Worm (Caenorhabditis elegans) whole organism, L4 larva: ENCODE results near the gene bbs-8.

Source experiments
- F10B5.3 ChIP-seq: sonication (generic microtip); optimal IDR thresholded peaks from 2 replicates; lab custom pipeline; 2016; ENCODE audit warnings: mild to moderate bottlenecking, missing genetic modification characterization, missing compliant biosample characterization
- R02D3.7 ChIP-seq: fragments of 150-350 bp; sonication (generic microtip); optimal IDR thresholded peaks from 3 replicates; lab custom pipeline; 2014; ENCODE audit warnings: missing biosample characterization, missing genetic modification characterization
- T20F7.1 ChIP-seq: fragments of 200-800 bp; sonication (Bioruptor generic); optimal IDR thresholded peaks from 2 replicates; lab custom pipeline; 2018; ENCODE audit warnings: mild to moderate bottlenecking, missing genetic modification characterization, missing compliant biosample characterization
- ZK546.5 ChIP-seq, 2 experiments: sonication (generic microtip); optimal IDR thresholded peaks; 2 replicates each; lab custom pipeline; 2017; ENCODE audit warnings: missing biosample characterization in 2 of 2, missing genetic modification characterization in 2 of 2
- aly-2 ChIP-seq: sonication (generic microtip); optimal IDR thresholded peaks from 2 replicates; lab custom pipeline; 2018; ENCODE audit warnings: missing biosample characterization, missing genetic modification characterization
- ceh-28 ChIP-seq: fragments of 150-350 bp; optimal IDR thresholded peaks from 2 replicates; lab custom pipeline; 2014; ENCODE audit warnings: missing biosample characterization, missing genetic modification reagents, missing genetic modification characterization
- ceh-32 ChIP-seq: sonication (generic microtip); optimal IDR thresholded peaks from 2 replicates; lab custom pipeline; 2016; ENCODE audit warnings: mild to moderate bottlenecking, missing genetic modification characterization, missing compliant biosample characterization; ENCODE audit not compliant: poor library complexity
- ceh-44 ChIP-seq: fragments of 200-800 bp; sonication (Bioruptor generic); IDR thresholded peaks from 2 replicates; pipeline ENCODE4 v1.3.6; 2022; ENCODE audit warnings: missing genetic modification reagents, missing genetic modification characterization, missing compliant biosample characterization
- ceh-82 ChIP-seq: sonication (generic microtip); optimal IDR thresholded peaks from 2 replicates; lab custom pipeline; 2017; ENCODE audit warnings: missing biosample characterization, missing genetic modification characterization
- ces-1 ChIP-seq: fragments of 150-350 bp; sonication (generic microtip); optimal IDR thresholded peaks from 4 replicates; lab custom pipeline; 2014; ENCODE audit warnings: missing biosample characterization, missing genetic modification reagents, missing genetic modification characterization
- ctbp-1 ChIP-seq: fragments of 200-800 bp; sonication (Bioruptor generic); IDR thresholded peaks from 2 replicates; pipeline ENCODE4 v1.3.6; 2022; ENCODE audit warnings: missing genetic modification reagents, missing genetic modification characterization, missing compliant biosample characterization
- daf-16 ChIP-seq, 3 experiments: sonication (generic microtip); optimal IDR thresholded peaks; 2 replicates each; lab custom pipeline; 2016 to 2017; ENCODE audit warnings: missing genetic modification characterization in 3 of 3, missing genetic modification reagents in 3 of 3, mild to moderate bottlenecking in 2 of 3, missing compliant biosample characterization in 2 of 3, missing biosample characterization in 1 of 3, moderate library complexity in 1 of 3
- daf-19 ChIP-seq: fragments of 200-800 bp; sonication (Bioruptor generic); conservative IDR thresholded peaks from 2 replicates; pipeline ENCODE4 v1.3.6; 2022; ENCODE audit warnings: missing genetic modification characterization, missing compliant biosample characterization
- daf-8 ChIP-seq: fragments of 200-800 bp; sonication (Bioruptor generic); IDR thresholded peaks from 2 replicates; pipeline ENCODE4 v1.3.6; 2022; ENCODE audit warnings: missing genetic modification characterization, missing compliant biosample characterization
- dmd-6 ChIP-seq: fragments of 200-800 bp; sonication (Bioruptor generic); IDR thresholded peaks from 2 replicates; pipeline ENCODE4 v1.3.6; 2022; ENCODE audit warnings: missing genetic modification reagents, missing genetic modification characterization, missing compliant biosample characterization
- egl-43 ChIP-seq: fragments of 200-800 bp; sonication (Bioruptor generic); IDR thresholded peaks from 2 replicates; pipeline ENCODE4 v1.3.6; 2022; ENCODE audit warnings: missing genetic modification reagents, missing genetic modification characterization, missing compliant biosample characterization
- hif-1 ChIP-seq, 2 experiments: sonication (generic microtip); optimal IDR thresholded peaks; 2 replicates each; lab custom pipeline; 2016 to 2017; ENCODE audit warnings: missing compliant biosample characterization in 2 of 2, missing genetic modification characterization in 2 of 2, missing genetic modification reagents in 2 of 2, missing genotype in 2 of 2, mild to moderate bottlenecking in 1 of 2
- hmg-1.1 ChIP-seq: fragments of 200-800 bp; sonication (Bioruptor generic); IDR thresholded peaks from 2 replicates; pipeline ENCODE4 v1.3.6; 2022; ENCODE audit warnings: missing genetic modification reagents, missing genetic modification characterization, missing compliant biosample characterization
- lin-38 ChIP-seq: fragments of 200-800 bp; sonication (Bioruptor generic); IDR thresholded peaks from 2 replicates; pipeline ENCODE4 v1.3.6; 2022; ENCODE audit warnings: missing genetic modification reagents, missing genetic modification characterization, missing compliant biosample characterization
- lin-39 ChIP-seq: fragments of 150-350 bp; optimal IDR thresholded peaks from 2 replicates; lab custom pipeline; 2014; ENCODE audit warnings: missing biosample characterization, missing genetic modification reagents, missing genetic modification characterization
- lsy-2 ChIP-seq, 2 experiments: fragments of 150-350 bp in 1 of 2; sonication (generic microtip) in 1 of 2; optimal IDR thresholded peaks; 2 replicates each; lab custom pipeline; 2014 to 2017; ENCODE audit warnings: missing biosample characterization in 2 of 2, missing genetic modification characterization in 2 of 2
- madf-5 ChIP-seq, 2 experiments: fragments of 200-800 bp; sonication (Bioruptor generic); IDR thresholded peaks; 2 replicates each; pipeline ENCODE4 v1.3.6; 2022; ENCODE audit warnings: missing compliant biosample characterization in 2 of 2, missing genetic modification characterization in 2 of 2
- madf-9 ChIP-seq: fragments of 200-800 bp; sonication (Bioruptor generic); conservative IDR thresholded peaks from 2 replicates; pipeline ENCODE4 v1.3.6; 2022; ENCODE audit warnings: missing genetic modification reagents, missing genetic modification characterization, missing compliant biosample characterization
- mep-1 ChIP-seq: fragments of 150-350 bp; sonication (generic microtip); optimal IDR thresholded peaks from 3 replicates; lab custom pipeline; 2014; ENCODE audit warnings: missing biosample characterization, missing genetic modification characterization
- mes-2 ChIP-seq: sonication (generic microtip); optimal IDR thresholded peaks from 2 replicates; lab custom pipeline; 2016; ENCODE audit warnings: missing genotype, mild to moderate bottlenecking, missing genetic modification characterization, missing compliant biosample characterization; ENCODE audit not compliant: poor library complexity, severe bottlenecking
- mxl-3 ChIP-seq: fragments of 200-800 bp; sonication (Bioruptor generic); optimal IDR thresholded peaks from 2 replicates; lab custom pipeline; 2018; ENCODE audit warnings: mild to moderate bottlenecking, missing genetic modification characterization, missing compliant biosample characterization
- nhr-10 ChIP-seq: fragments of 150-350 bp; optimal IDR thresholded peaks from 2 replicates; lab custom pipeline; 2014; ENCODE audit warnings: missing biosample characterization, missing genetic modification characterization
- nhr-111 ChIP-seq: fragments of 200-800 bp; sonication (Bioruptor generic); optimal IDR thresholded peaks from 2 replicates; lab custom pipeline; 2018; ENCODE audit warnings: mild to moderate bottlenecking, missing genetic modification characterization, missing compliant biosample characterization
- nhr-25 ChIP-seq: sonication (generic microtip); optimal IDR thresholded peaks from 2 replicates; lab custom pipeline; 2017; ENCODE audit warnings: missing genetic modification characterization, mild to moderate bottlenecking, missing compliant biosample characterization, antibody characterized with exemption, moderate library complexity, borderline replicate concordance; ENCODE audit not compliant: insufficient read depth
- nhr-48 ChIP-seq: sonication (generic microtip); optimal IDR thresholded peaks from 2 replicates; lab custom pipeline; 2016; ENCODE audit warnings: mild to moderate bottlenecking, missing genetic modification characterization, missing compliant biosample characterization
- nhr-76 ChIP-seq: fragments of 150-350 bp; optimal IDR thresholded peaks from 2 replicates; lab custom pipeline; 2014; ENCODE audit warnings: missing biosample characterization, missing genetic modification characterization
- pha-4 ChIP-seq, 2 experiments: fragments of 150-350 bp in 1 of 2; fragments of 200-800 bp in 1 of 2; sonication (Bioruptor generic) in 1 of 2; IDR thresholded peaks in 1 of 2; optimal IDR thresholded peaks in 1 of 2; 2 replicates each; pipeline versions ENCODE4 v1.3.6 to Lab custom; 2014 to 2022; ENCODE audit warnings: missing genetic modification characterization in 2 of 2, missing genetic modification reagents in 2 of 2, missing biosample characterization in 1 of 2, missing compliant biosample characterization in 1 of 2
- rbr-2 ChIP-seq: sonication (generic microtip); optimal IDR thresholded peaks from 2 replicates; lab custom pipeline; 2016; ENCODE audit warnings: missing genotype, missing genetic modification characterization, missing compliant biosample characterization
- set-16 ChIP-seq: fragments of 200-800 bp; sonication (Bioruptor generic); IDR thresholded peaks from 2 replicates; pipeline ENCODE4 v1.3.6; 2022; ENCODE audit warnings: missing genetic modification reagents, missing genetic modification characterization, missing compliant biosample characterization
- tag-97 ChIP-seq: fragments of 200-800 bp; sonication (Bioruptor generic); IDR thresholded peaks from 2 replicates; pipeline ENCODE4 v1.3.6; 2022; ENCODE audit warnings: missing genetic modification characterization, missing compliant biosample characterization
- ztf-7 ChIP-seq: fragments of 150-350 bp; optimal IDR thresholded peaks from 2 replicates; lab custom pipeline; 2014; ENCODE audit warnings: missing biosample characterization, missing genetic modification characterization

Gene bbs-8

DNA sequence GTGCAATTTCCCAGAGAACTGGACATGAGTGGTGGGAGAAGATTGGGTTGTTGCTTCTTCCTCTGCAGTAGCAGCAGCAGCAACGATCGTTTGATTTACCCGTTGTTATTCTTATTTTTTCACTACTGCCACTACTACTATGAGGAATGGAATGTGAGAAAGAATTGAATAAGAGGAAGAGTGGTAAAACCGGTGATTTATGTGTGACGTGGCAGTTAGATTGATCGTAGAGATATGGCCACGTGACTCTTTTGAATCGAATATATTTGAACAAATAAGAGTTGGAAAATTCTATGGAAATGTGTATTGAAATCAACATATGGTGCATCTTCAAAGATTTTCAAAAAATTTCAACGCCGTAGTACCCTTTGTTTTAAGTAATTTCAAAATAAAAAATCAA is 31.4 kb upstream of the bbs-8 start:
- TF ChIP-seq F10B5.3 (tag; lab: Kevin White, UChicago) (no peak), T20F7.1 (no peak), ZK546.5 (tag; optimal IDR thresholded peaks at IDR 0.05; lab: Kevin White, UChicago) (no peak), ctbp-1 (no peak), nhr-76 (no peak), mep-1 (no peak), ces-1 (GFP tag; lab: Kevin White, UChicago) (no peak)

DNA sequence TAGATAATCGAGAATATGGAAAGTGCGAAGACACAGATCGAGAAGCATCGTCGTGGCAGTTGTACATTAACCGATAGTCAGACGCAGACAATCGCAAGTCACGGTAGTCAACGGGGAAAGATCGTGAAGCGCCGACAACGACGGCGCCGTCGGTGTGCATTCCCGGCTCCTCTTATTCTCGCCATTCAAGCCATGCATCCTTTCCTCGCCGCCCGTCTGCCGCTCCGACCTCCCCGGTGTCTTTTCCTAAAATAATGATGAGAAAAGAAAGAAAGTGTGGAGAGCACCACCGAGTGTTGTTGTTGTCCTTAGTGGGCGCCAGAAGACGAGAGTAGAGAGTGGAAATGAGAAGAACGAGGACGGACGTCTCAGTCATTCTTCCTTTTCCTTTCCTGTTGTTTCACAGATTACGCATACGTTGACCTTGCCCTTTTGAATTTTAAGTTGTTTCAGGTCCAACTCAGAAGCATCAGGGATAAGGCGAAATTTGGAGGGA is 28.9 kb upstream of the bbs-8 start, which contains the start of gene ZC404.1:
TSS of gene ZC404.1 (plus strand) at position 446 of the 496 bp plus-strand sequence.
- TF ChIP-seq rbr-2 (tag; lab: Kevin White, UChicago) (peak; percentile 21), hmg-1.1 (GFP tag; lab: Robert Waterston, UW) (0 out of 2 replicates have a peak, but pooled peaks have one; percentile 11), nhr-25 (tag; lab: Kevin White, UChicago) (no peak), mes-2 (tag; lab: Kevin White, UChicago) (peak; percentile 28), set-16 (GFP tag; lab: Robert Waterston, UW) (peak; percentile 62), nhr-48 (tag; lab: Kevin White, UChicago) (no peak), mxl-3 (no peak)
- TF ChIP-seq, all 104 proteins: peak for 4

- TF ChIP-seq lsy-2 (tag; optimal IDR thresholded peaks at IDR 0.05; lab: Kevin White, UChicago) = peak in 1 of 2 experiments; percentile 8
- TF ChIP-seq ceh-32 = no peak
- TF ChIP-seq dmd-6 (GFP tag; lab: Robert Waterston, UW) = no peak
- no peak for TF ChIP-seq tag-97
- TF ChIP-seq ctbp-1 = no peak
- TF ChIP-seq R02D3.7 (tag; lab: Kevin White, UChicago) = no peak
- TF ChIP-seq ztf-7 (tag; lab: Kevin White, UChicago) = no peak
- TF ChIP-seq egl-43 (GFP tag; lab: Robert Waterston, UW) = no peak
- TF ChIP-seq, all 104 proteins: peak for 1
These were observed 28.1 kb upstream of the bbs-8 start for ce11 chrV:6792973-6793372.

ce11 chrV:6792565-6792964 is 27.7 kb upstream of the bbs-8 start, which contains the start of gene gck-2:
TSS of gene gck-2 (minus strand) at chrV:6792665.
- TF ChIP-seq madf-5 (GFP tag; IDR thresholded peaks at IDR 0.05; lab: Robert Waterston, UW) (no peak), lin-38 (GFP tag; lab: Robert Waterston, UW) (no peak), daf-16 (GFP tag; optimal IDR thresholded peaks at IDR 0.05; lab: Kevin White, UChicago) (no peak), daf-16 (tag; optimal IDR thresholded peaks at IDR 0.05; lab: Kevin White, UChicago) (no peak), nhr-76 (no peak), daf-19 (GFP tag; lab: Robert Waterston, UW) (no peak), ceh-28 (no peak), aly-2 (no peak), daf-8 (GFP tag; lab: Robert Waterston, UW) (no peak), nhr-25 (tag; lab: Kevin White, UChicago) (no peak), nhr-111 (no peak), ceh-82 (tag; lab: Kevin White, UChicago) (no peak), ceh-44 (GFP tag; lab: Robert Waterston, UW) (no peak)

DNA sequence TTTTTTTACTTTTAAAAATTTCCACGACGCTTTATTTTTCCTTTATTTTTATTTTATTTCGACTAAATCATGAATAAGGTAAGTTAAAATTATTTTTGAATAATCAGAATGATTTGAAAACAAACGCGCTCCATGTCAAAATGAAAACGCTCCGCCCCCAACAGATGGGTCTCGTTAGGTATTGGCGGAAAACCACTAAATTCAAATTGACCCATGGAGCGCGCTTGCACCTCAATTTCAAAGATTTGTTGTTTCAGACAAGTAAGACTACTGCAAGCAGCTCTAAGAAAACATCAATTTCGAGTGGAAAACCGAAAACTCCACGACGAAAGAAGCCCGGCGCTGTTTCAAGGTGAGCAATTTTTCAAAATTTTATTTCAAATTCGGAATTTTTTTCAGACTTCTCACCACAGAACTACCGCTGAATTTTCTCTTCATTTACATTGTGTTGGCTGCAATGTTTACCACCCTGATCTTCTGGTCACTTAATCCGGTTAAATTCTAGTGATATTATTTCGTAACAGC is 23.1 kb upstream of the bbs-8 start, which contains the start of gene ZC404.2:
TSS of gene ZC404.2 (plus strand) at position 47 of the 525 bp plus-strand sequence.
- peak; percentile 5 for TF ChIP-seq mes-2 (tag; lab: Kevin White, UChicago)
- no peak for TF ChIP-seq hif-1 (tag; optimal IDR thresholded peaks at IDR 0.05; lab: Kevin White, UChicago)
- peak; percentile 32 for TF ChIP-seq F10B5.3 (tag; lab: Kevin White, UChicago)
- TF ChIP-seq madf-5 (GFP tag; IDR thresholded peaks at IDR 0.05; lab: Robert Waterston, UW) = 0 out of 4 replicates have a peak, but pooled peaks of 1 of the 2 experiments have one; percentile 35
- no peak for TF ChIP-seq lin-39 (tag; lab: Kevin White, UChicago)
- TF ChIP-seq lin-38 (GFP tag; lab: Robert Waterston, UW) = peak; percentile 37; the same call in 1 of the 2 replicates
- TF ChIP-seq nhr-10 (tag; lab: Kevin White, UChicago) = no peak
- no peak for TF ChIP-seq rbr-2 (tag; lab: Kevin White, UChicago)
- TF ChIP-seq pha-4 (GFP tag; IDR thresholded peaks at IDR 0.05; lab: Robert Waterston, UW) = 0 out of 2 replicates have a peak, but pooled peaks have one; percentile 7
- TF ChIP-seq pha-4 (tag; optimal IDR thresholded peaks at IDR 0.05; lab: Kevin White, UChicago) = no peak
- no peak for TF ChIP-seq madf-9 (GFP tag; lab: Robert Waterston, UW)
- no peak for TF ChIP-seq set-16 (GFP tag; lab: Robert Waterston, UW)
- no peak for TF ChIP-seq hmg-1.1 (GFP tag; lab: Robert Waterston, UW)
